Worm (Caenorhabditis elegans) whole organism, early embryonic: ENCODE results near the gene srab-22.
"Not testable (repeated sequence)": the region's sequence is repeated elsewhere in the genome, so short reads cannot be mapped to it uniquely, and the experiment has no call there.

Experiments
- B0310.2 ChIP-seq: sonication (generic microtip); optimal IDR thresholded peaks from 2 replicates; lab custom pipeline; 2016; ENCODE audit warnings: mild to moderate bottlenecking, missing genetic modification characterization, missing compliant biosample characterization
- F13C5.2 ChIP-seq: sonication (generic microtip); optimal IDR thresholded peaks from 2 replicates; lab custom pipeline; 2017; ENCODE audit warnings: mild to moderate bottlenecking, missing genetic modification characterization, inconsistent platforms, missing compliant biosample characterization
- aly-1 ChIP-seq: sonication (generic microtip); optimal IDR thresholded peaks from 2 replicates; lab custom pipeline; 2016; ENCODE audit warnings: missing genetic modification characterization, missing compliant biosample characterization
- ama-1 ChIP-seq: fragments of 150-350 bp; optimal IDR thresholded peaks from 2 replicates; lab custom pipeline; 2014
- ceh-13 ChIP-seq: fragments of 200-800 bp; sonication (Bioruptor generic); optimal IDR thresholded peaks from 2 replicates; lab custom pipeline; 2018; ENCODE audit warnings: mild to moderate bottlenecking, missing genetic modification characterization, missing compliant biosample characterization
- ceh-36 ChIP-seq: sonication (generic microtip); optimal IDR thresholded peaks from 2 replicates; lab custom pipeline; 2016; ENCODE audit warnings: missing genetic modification characterization, inconsistent platforms, missing compliant biosample characterization
- ets-7 ChIP-seq: sonication (generic microtip); optimal IDR thresholded peaks from 2 replicates; lab custom pipeline; 2016; ENCODE audit warnings: missing genotype, missing genetic modification characterization, missing compliant biosample characterization
- flt-1 ChIP-seq: fragments of 200-800 bp; sonication (Bioruptor generic); IDR thresholded peaks from 2 replicates; pipeline ENCODE4 v1.3.6; 2022; ENCODE audit warnings: missing genetic modification characterization, missing compliant biosample characterization
- hmbx-1 ChIP-seq: sonication (generic microtip); optimal IDR thresholded peaks from 2 replicates; lab custom pipeline; 2016; ENCODE audit warnings: mild to moderate bottlenecking, missing genetic modification characterization, missing compliant biosample characterization
- hmg-4 ChIP-seq: fragments of 200-800 bp; sonication (Bioruptor generic); optimal IDR thresholded peaks from 2 replicates; lab custom pipeline; 2018; ENCODE audit warnings: mild to moderate bottlenecking, missing genetic modification characterization, missing compliant biosample characterization
- hnd-1 ChIP-seq: sonication (generic microtip); optimal IDR thresholded peaks from 2 replicates; lab custom pipeline; 2016; ENCODE audit warnings: missing genetic modification characterization, missing compliant biosample characterization
- pes-1 ChIP-seq: fragments of 200-800 bp; sonication (Bioruptor generic); IDR thresholded peaks from 2 replicates; pipeline ENCODE4 v1.3.6; 2022; ENCODE audit warnings: missing genetic modification reagents, missing genetic modification characterization, missing compliant biosample characterization
- scrt-1 ChIP-seq: fragments of 200-800 bp; sonication (Bioruptor generic); IDR thresholded peaks from 2 replicates; pipeline ENCODE4 v1.3.6; 2022; ENCODE audit warnings: missing genetic modification characterization, missing compliant biosample characterization
- sea-1 ChIP-seq: fragments of 200-800 bp; sonication (Bioruptor generic); conservative IDR thresholded peaks from 2 replicates; pipeline ENCODE4 v1.3.6; 2022; ENCODE audit warnings: missing genetic modification characterization, missing compliant biosample characterization
- tbx-11 ChIP-seq: fragments of 200-800 bp; sonication (Bioruptor generic); IDR thresholded peaks from 2 replicates; pipeline ENCODE4 v1.3.6; 2022; ENCODE audit warnings: missing genetic modification characterization, missing compliant biosample characterization
- tbx-37 ChIP-seq: fragments of 200-800 bp; sonication (Bioruptor generic); conservative IDR thresholded peaks from 2 replicates; pipeline ENCODE4 v1.3.6; 2022; ENCODE audit warnings: missing genetic modification reagents, missing genetic modification characterization, missing compliant biosample characterization
- tra-4 ChIP-seq: sonication (generic microtip); optimal IDR thresholded peaks from 2 replicates; lab custom pipeline; 2017; ENCODE audit warnings: missing genetic modification characterization, missing compliant biosample characterization

srab-22 gene

DNA sequence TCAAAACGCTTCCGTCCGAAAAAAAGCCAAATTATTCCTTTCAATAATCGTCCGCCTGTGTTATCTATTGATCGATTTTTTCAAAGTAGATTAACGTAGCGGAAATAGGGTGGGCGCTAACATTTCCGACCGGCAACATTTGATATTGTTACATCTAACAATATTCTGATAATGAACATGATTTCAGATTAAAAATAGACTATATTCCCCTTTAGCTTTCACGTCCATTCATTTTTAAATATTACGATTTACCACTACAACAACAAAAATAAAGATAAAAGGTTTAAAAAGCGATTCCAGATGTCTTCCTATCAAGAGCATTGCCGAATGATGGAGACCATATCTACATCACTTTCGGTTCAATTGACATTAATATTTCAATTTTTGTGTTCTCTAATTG, at the start of gene srab-22:
srab-22 (plus strand) TSS at position 301 of the 400 bp plus-strand sequence.
- TF ChIP-seq aly-1 (tag; lab: Kevin White, UChicago): no peak
- no peak for TF ChIP-seq ama-1 (lab: Kevin White, UChicago)
- no peak for TF ChIP-seq sea-1
- TF ChIP-seq hnd-1: no peak
- no peak for TF ChIP-seq hmbx-1 (tag; lab: Kevin White, UChicago)
- no peak for TF ChIP-seq F13C5.2 (tag; lab: Kevin White, UChicago)
- no peak for TF ChIP-seq tbx-37 (GFP tag; lab: Robert Waterston, UW)
- no peak for TF ChIP-seq ets-7 (tag; lab: Kevin White, UChicago)
- TF ChIP-seq ceh-36 (tag; lab: Kevin White, UChicago): no peak
- TF ChIP-seq scrt-1 (GFP tag; lab: Robert Waterston, UW): no peak
- TF ChIP-seq pes-1 (GFP tag; lab: Robert Waterston, UW): no peak
- TF ChIP-seq tbx-11 (GFP tag; lab: Robert Waterston, UW): no peak
- TF ChIP-seq B0310.2 (tag; lab: Kevin White, UChicago): no peak
- TF ChIP-seq tra-4 (tag; lab: Kevin White, UChicago): no peak
- no peak for TF ChIP-seq hmg-4
- TF ChIP-seq ceh-13 (GFP tag; lab: Kevin White, UChicago): no peak

DNA sequence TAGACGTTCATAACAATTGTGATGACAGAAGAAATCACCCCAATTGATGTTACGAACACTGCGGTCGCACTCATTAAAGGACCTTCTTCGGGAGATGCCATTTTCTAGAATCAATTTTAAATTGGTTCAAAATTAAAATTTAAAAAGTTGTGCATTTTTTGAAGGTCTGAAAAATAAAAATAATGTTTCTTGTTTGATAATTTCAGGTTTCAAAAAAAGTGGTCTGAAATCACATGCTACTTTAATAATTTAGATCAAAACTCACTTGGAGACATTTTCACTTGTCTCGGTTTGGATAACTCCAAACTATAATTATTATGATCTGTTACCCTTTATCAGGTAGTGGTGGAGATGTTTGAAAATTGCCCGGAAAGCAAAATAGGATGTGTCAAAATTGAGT, 49.2 kb upstream of the srab-22 start, which contains the start of gene srbc-2:
srbc-2 (minus strand) TSS at position 101 of the 400 bp plus-strand sequence.
- TF ChIP-seq B0310.2 (tag; lab: Kevin White, UChicago) (no peak), ceh-13 (GFP tag; lab: Kevin White, UChicago) (no peak), sea-1 (no peak), hmbx-1 (tag; lab: Kevin White, UChicago) (no peak), tbx-37 (GFP tag; lab: Robert Waterston, UW) (no peak), ceh-36 (tag; lab: Kevin White, UChicago) (no peak), ets-7 (tag; lab: Kevin White, UChicago) (no peak), hmg-4 (no peak), tra-4 (tag; lab: Kevin White, UChicago) (no peak), scrt-1 (GFP tag; lab: Robert Waterston, UW) (no peak), pes-1 (GFP tag; lab: Robert Waterston, UW) (no peak), tbx-11 (GFP tag; lab: Robert Waterston, UW) (no peak), aly-1 (tag; lab: Kevin White, UChicago) (no peak), F13C5.2 (tag; lab: Kevin White, UChicago) (no peak), flt-1 (GFP tag; lab: Robert Waterston, UW) (no peak), hnd-1 (no peak), ama-1 (lab: Kevin White, UChicago) (no peak)

DNA sequence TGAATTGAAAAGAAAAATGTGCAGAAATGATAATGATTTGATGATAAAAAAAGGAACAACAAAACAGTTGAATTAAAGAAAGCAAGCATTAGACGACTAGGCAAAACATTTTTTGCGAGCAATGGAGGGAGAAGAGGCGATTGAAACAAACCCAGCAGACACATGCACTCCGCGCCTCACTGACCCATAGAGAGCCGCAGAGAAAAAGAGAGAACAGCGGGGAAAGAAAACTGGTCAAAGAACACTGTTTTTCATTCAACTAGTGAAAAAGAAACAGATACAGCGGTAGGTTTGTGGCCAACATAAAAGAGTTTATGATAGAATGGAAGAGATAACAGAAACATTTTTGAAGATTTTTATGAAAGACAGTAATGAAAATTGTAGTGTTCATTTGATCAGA, 37.9 kb upstream of the srab-22 start:
- no peak for TF ChIP-seq hmg-4
- TF ChIP-seq flt-1 (GFP tag; lab: Robert Waterston, UW): no peak
- no peak for TF ChIP-seq ceh-36 (tag; lab: Kevin White, UChicago)
- no peak for TF ChIP-seq aly-1 (tag; lab: Kevin White, UChicago)
- TF ChIP-seq tra-4 (tag; lab: Kevin White, UChicago): no peak
- TF ChIP-seq hnd-1: no peak
- TF ChIP-seq pes-1 (GFP tag; lab: Robert Waterston, UW): no peak

DNA sequence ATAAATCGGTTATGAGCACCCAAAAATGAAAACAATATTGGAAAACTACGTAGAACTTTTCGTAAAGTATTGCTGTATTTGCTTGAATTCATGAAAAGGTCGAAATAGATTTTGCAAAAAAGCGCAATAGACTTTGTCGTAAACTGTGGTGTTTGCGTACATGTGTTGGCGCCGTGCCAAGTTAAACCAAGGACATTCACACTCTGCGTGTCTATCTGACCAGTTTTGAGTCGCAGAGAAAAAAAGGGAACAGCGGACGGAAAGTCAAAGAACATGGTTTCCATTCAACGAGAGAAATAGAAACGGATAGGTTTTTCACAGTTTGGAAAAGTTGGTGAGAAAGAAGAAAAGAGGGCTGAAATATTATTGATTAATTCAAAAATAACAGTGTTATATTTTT, 35.2 kb upstream of the srab-22 start:
- TF ChIP-seq pes-1 (GFP tag; lab: Robert Waterston, UW) (no peak), ceh-36 (tag; lab: Kevin White, UChicago) (no peak), ceh-13 (GFP tag; lab: Kevin White, UChicago) (no peak)

DNA sequence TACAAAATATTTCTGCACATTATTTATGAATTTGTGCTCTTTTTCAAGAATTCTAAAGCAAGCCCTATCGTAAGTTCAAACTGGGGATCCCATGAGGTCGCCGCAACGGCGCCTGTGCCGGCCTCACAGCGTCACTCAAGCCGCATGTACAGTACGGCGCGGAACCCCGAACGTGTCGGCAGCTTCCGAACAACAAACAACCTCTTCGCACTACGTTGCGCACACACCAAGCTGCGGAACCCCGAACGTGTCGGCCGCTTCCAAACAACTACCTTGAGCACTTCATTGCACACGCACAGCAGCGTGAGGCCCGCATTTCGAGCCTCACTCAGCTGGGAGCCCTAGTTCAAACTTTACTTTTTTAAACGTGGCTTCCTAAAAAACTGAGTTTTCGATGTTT, 32.1 kb upstream of the srab-22 start:
- TF ChIP-seq ceh-13 (GFP tag; lab: Kevin White, UChicago) (no peak), hmg-4 (no peak), hnd-1 (no peak), ceh-36 (tag; lab: Kevin White, UChicago) (no peak), scrt-1 (GFP tag; lab: Robert Waterston, UW) (no peak), ama-1 (lab: Kevin White, UChicago) (no peak), aly-1 (tag; lab: Kevin White, UChicago) (no peak), tra-4 (tag; lab: Kevin White, UChicago) (no peak), pes-1 (GFP tag; lab: Robert Waterston, UW) (no peak), B0310.2 (tag; lab: Kevin White, UChicago) (no peak)

DNA sequence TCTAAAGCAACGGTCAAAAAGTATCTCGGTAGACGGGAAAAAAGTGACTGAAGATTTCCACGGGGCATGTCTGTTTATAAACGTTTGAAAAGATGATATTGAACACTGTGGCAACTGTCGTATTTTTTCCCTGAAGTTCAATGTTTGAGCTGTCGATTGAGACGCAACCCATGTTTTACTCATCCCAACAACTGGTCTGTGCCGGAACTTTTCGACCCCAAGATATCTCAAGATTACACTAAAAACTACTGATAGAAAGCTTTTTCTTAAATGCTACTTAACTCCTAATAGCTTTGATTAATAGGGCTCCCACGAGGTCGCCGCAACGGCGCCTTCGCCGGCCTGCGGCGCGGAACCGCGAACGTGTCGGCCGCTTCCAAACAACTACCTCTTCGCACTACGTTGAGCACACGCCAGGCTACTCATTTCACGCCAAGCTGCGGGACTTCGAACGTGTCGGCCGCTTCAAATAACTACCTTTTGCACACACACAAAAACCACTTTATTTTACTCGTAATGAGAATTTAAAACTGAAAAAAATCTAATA, 31.4 kb upstream of the srab-22 start, which contains the start of gene T20D4.15:
T20D4.15 (minus strand) TSS at position 51 of the 547 bp plus-strand sequence.
- no peak for TF ChIP-seq tbx-11 (GFP tag; lab: Robert Waterston, UW)
- TF ChIP-seq ets-7 (tag; lab: Kevin White, UChicago): no peak
- no peak for TF ChIP-seq scrt-1 (GFP tag; lab: Robert Waterston, UW)
- no peak for TF ChIP-seq pes-1 (GFP tag; lab: Robert Waterston, UW)
- no peak for TF ChIP-seq flt-1 (GFP tag; lab: Robert Waterston, UW)
- TF ChIP-seq B0310.2 (tag; lab: Kevin White, UChicago): no peak
- TF ChIP-seq ama-1 (lab: Kevin White, UChicago): no peak

DNA sequence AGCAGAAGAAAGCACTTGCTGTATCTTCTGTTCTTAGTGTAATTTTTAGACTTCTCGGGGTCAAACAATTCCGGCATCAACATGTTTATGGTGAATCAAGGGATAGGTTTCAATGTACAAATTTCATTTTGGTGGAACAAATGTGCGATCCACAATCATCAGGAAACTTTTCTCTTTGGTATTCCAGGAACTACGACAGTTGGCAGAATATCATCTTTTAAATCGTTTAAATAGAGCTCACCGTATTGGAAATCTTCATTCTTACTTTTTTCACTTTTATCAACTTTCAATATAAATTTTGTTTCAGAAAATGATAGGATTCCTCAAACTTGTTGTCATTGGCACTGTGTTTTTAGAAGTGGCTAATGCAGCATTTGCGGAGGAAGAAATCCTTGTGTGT, 29.4 kb upstream of the srab-22 start, which contains the start of gene T20D4.12:
T20D4.12 (plus strand) TSS at position 301 of the 400 bp plus-strand sequence.
- not testable (repeated sequence) for TF ChIP-seq pes-1 (GFP tag; lab: Robert Waterston, UW); ama-1 (lab: Kevin White, UChicago); tbx-11 (GFP tag; lab: Robert Waterston, UW)

DNA sequence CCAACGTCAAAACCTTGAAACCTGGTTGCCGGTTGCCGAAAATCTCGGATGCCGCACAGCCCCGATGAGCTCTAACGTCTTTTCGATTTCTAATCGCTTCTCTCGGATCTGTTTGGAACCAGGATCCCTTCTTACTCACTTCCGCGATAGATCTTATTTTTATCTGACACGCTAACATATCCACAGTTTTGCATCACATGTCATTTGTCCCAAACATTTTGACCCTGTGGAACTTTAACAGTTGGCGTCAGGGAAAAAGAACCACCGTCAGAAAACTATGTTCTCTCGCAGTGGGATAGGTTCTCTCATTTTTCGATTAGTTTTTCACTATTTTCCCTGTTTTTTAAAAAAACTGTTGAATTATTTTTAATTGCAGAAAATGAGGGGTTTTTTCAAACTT, 27.9 kb upstream of the srab-22 start, which contains the start of gene T20D4.11:
T20D4.11 (plus strand) TSS at position 377 of the 400 bp plus-strand sequence.
- no peak for TF ChIP-seq F13C5.2 (tag; lab: Kevin White, UChicago)
- TF ChIP-seq hmbx-1 (tag; lab: Kevin White, UChicago): no peak
- TF ChIP-seq pes-1 (GFP tag; lab: Robert Waterston, UW): no peak
- TF ChIP-seq aly-1 (tag; lab: Kevin White, UChicago): no peak
- TF ChIP-seq tra-4 (tag; lab: Kevin White, UChicago): no peak
- no peak for TF ChIP-seq sea-1
- TF ChIP-seq tbx-11 (GFP tag; lab: Robert Waterston, UW): no peak
- no peak for TF ChIP-seq scrt-1 (GFP tag; lab: Robert Waterston, UW)
- no peak for TF ChIP-seq tbx-37 (GFP tag; lab: Robert Waterston, UW)
- no peak for TF ChIP-seq ceh-13 (GFP tag; lab: Kevin White, UChicago)
- TF ChIP-seq ceh-36 (tag; lab: Kevin White, UChicago): no peak
- TF ChIP-seq ama-1 (lab: Kevin White, UChicago): no peak
- TF ChIP-seq hnd-1: no peak
